Fruit fly (Drosophila melanogaster) whole organism: Measurements from ENCODE around the gene CG32023.

Experiments
- EcR ChIP-seq, 2 experiments: fragments of >200 bp; optimal IDR thresholded peaks; 2 replicates each; lab custom pipeline; 2017; ENCODE audit warnings: missing biosample characterization in 2 of 2, missing genetic modification characterization in 2 of 2, missing genetic modification reagents in 2 of 2
- pan ChIP-seq: fragments of >200 bp; optimal IDR thresholded peaks from 2 replicates; lab custom pipeline; 2017
- psq ChIP-seq: fragments of >200 bp; optimal IDR thresholded peaks from 2 replicates; lab custom pipeline; 2017

dm6 chr3L:8834886-8835285 lies 30.9 kb upstream of the CG32023 start:
- no peak for TF ChIP-seq psq (lab: Kevin White, UChicago)
- no peak for TF ChIP-seq EcR (GFP tag; optimal IDR thresholded peaks at IDR 0.05; lab: Kevin White, UChicago)
- no peak for TF ChIP-seq pan
